Fruit fly (Drosophila melanogaster): Measurements from ENCODE around the gene fabp.
A peak's percentile ranks its signal among the peaks of the same experiment; 100 is the strongest.

Gene fabp

dm6 chr3R:11557492-11557965 lies 9.3 kb downstream of the fabp start, which contains the start of gene CG10898 (continued):
- peak; percentile 38 for TF ChIP-seq CG9437 (GFP tag; optimal IDR thresholded peaks at IDR 0.05)
- 0 out of 4 replicates have a peak, but pooled peaks have one; percentile 48 for TF ChIP-seq chinmo (GFP tag; IDR thresholded peaks at IDR 0.05; ENCODE audit: partially characterized antibody)
- TF ChIP-seq CG6175 (GFP tag; IDR thresholded peaks at IDR 0.05): peak; percentile 70; the same call in 2 of the 3 replicates
- TF ChIP-seq wek (GFP tag; optimal IDR thresholded peaks at IDR 0.05): peak; percentile 47
- peak; percentile 2 for TF ChIP-seq disco-r (GFP tag; optimal IDR thresholded peaks at IDR 0.05)
- peak; percentile 57; the same call in 2 of the 4 replicates for TF ChIP-seq Dll (GFP tag; IDR thresholded peaks at IDR 0.05; ENCODE audit: partially characterized antibody)
- TF ChIP-seq dati (GFP tag; IDR thresholded peaks at IDR 0.05): peak; percentile 67; the same call in 1 of the 2 replicates
- TF ChIP-seq en (GFP tag; optimal IDR thresholded peaks at IDR 0.05): peak; percentile 75
- no peak for TF ChIP-seq nom (GFP tag; optimal IDR thresholded peaks at IDR 0.05)
- TF ChIP-seq ERR (GFP tag; optimal IDR thresholded peaks at IDR 0.05): peak; percentile 82
- peak; percentile 80 for TF ChIP-seq rib (GFP tag; IDR thresholded peaks at IDR 0.05)
- peak; percentile 79 for TF ChIP-seq CG18599 (GFP tag; optimal IDR thresholded peaks at IDR 0.05)
- TF ChIP-seq fu2 (GFP tag; optimal IDR thresholded peaks at IDR 0.05): peak; percentile 85
- peak; percentile 87 for TF ChIP-seq Dip3 (GFP tag; optimal IDR thresholded peaks at IDR 0.05)
- peak; percentile 81 for TF ChIP-seq CG9797 (GFP tag; optimal IDR thresholded peaks at IDR 0.05)
- TF ChIP-seq caup (GFP tag; optimal IDR thresholded peaks at IDR 0.05; ENCODE audit: severe bottlenecking): peak; percentile 76
- TF ChIP-seq CG18764 (GFP tag; optimal IDR thresholded peaks at IDR 0.05): peak; percentile 99
- peak; percentile 87 for TF ChIP-seq fd3F (GFP tag; optimal IDR thresholded peaks at IDR 0.05)
- TF ChIP-seq Camta (GFP tag; optimal IDR thresholded peaks at IDR 0.05): peak; percentile 85
- TF ChIP-seq pita (GFP tag; optimal IDR thresholded peaks at IDR 0.05): no peak
- peak; percentile 93 for TF ChIP-seq slbo (GFP tag; IDR thresholded peaks at IDR 0.05)
- peak; percentile 81 for TF ChIP-seq bcd (GFP tag; optimal IDR thresholded peaks at IDR 0.05)
- peak; percentile 82 for TF ChIP-seq CG17829 (tag; optimal IDR thresholded peaks at IDR 0.05)
- TF ChIP-seq CkIIα-i1 (GFP tag; IDR thresholded peaks at IDR 0.05): no peak
- TF ChIP-seq CG8359 (GFP tag; optimal IDR thresholded peaks at IDR 0.05; ENCODE audit: borderline replicate concordance): no peak
- peak; percentile 80 for TF ChIP-seq slp2 (GFP tag; optimal IDR thresholded peaks at IDR 0.05)
- no peak for TF ChIP-seq tna (GFP tag; IDR thresholded peaks at IDR 0.05; ENCODE audit: partially characterized antibody)
- TF ChIP-seq CG30020 (tag; optimal IDR thresholded peaks at IDR 0.05): peak; percentile 87
- no peak for TF ChIP-seq BtbVII (GFP tag; optimal IDR thresholded peaks at IDR 0.05)
- peak; percentile 77 for TF ChIP-seq gsb-n (tag; optimal IDR thresholded peaks at IDR 0.05)
- peak; percentile 86 for TF ChIP-seq CG13424 (tag; optimal IDR thresholded peaks at IDR 0.05)
- TF ChIP-seq CG9609 (GFP tag; optimal IDR thresholded peaks at IDR 0.05): peak; percentile 84
- TF ChIP-seq Hsf (GFP tag; optimal IDR thresholded peaks at IDR 0.05): peak; percentile 91
- peak; percentile 89 for TF ChIP-seq gem (tag; optimal IDR thresholded peaks at IDR 0.05)
- TF ChIP-seq odd (GFP tag; optimal IDR thresholded peaks at IDR 0.05): peak; percentile 1
- peak; percentile 80 for TF ChIP-seq Oaz (GFP tag; IDR thresholded peaks at IDR 0.05)
- TF ChIP-seq Blimp-1 (GFP tag; optimal IDR thresholded peaks at IDR 0.05): peak; percentile 86
- peak; percentile 28 for TF ChIP-seq CG3995 (GFP tag; optimal IDR thresholded peaks at IDR 0.05)
- TF ChIP-seq gro (GFP tag; optimal IDR thresholded peaks at IDR 0.05): peak; percentile 86
- peak; percentile 92 for TF ChIP-seq CG3847 (GFP tag; IDR thresholded peaks at IDR 0.05)
- TF ChIP-seq org-1 (GFP tag; optimal IDR thresholded peaks at IDR 0.05): peak; percentile 34
- peak; percentile 95 for TF ChIP-seq CHES-1-like (GFP tag; optimal IDR thresholded peaks at IDR 0.05)
- peak; percentile 85 for TF ChIP-seq ranshi (GFP tag; IDR thresholded peaks at IDR 0.05)
- peak; percentile 83 for TF ChIP-seq CG11398 (GFP tag; optimal IDR thresholded peaks at IDR 0.05)
- TF ChIP-seq Trl (optimal IDR thresholded peaks at IDR 0.05): no peak
- peak; percentile 91 for TF ChIP-seq Trl (GFP tag; optimal IDR thresholded peaks at IDR 0.05)
- peak in 1 of 2 experiments; percentile 79 for TF ChIP-seq bsh (GFP tag; optimal IDR thresholded peaks at IDR 0.05)
- TF ChIP-seq scrt (GFP tag; optimal IDR thresholded peaks at IDR 0.05): peak; percentile 36
- peak; percentile 77 for TF ChIP-seq Six4 (GFP tag; optimal IDR thresholded peaks at IDR 0.05)
- no peak for TF ChIP-seq Dfd (GFP tag; optimal IDR thresholded peaks at IDR 0.05)
